Worm (Caenorhabditis elegans) whole organism, midembryonic: Measurements from ENCODE around the gene R02D5.6.

ENCODE experiments used
- cog-1 ChIP-seq: sonication (generic microtip); optimal IDR thresholded peaks from 2 replicates; lab custom pipeline; 2016; ENCODE audit warnings: missing genetic modification characterization, missing compliant biosample characterization
- klf-2 ChIP-seq: fragments of 200-800 bp; sonication (Bioruptor generic); conservative IDR thresholded peaks from 2 replicates; pipeline ENCODE4 v1.3.6; 2022; ENCODE audit warnings: missing genetic modification reagents, missing genetic modification characterization, missing compliant biosample characterization
- med-1 ChIP-seq: sonication (generic microtip); optimal IDR thresholded peaks from 2 replicates; lab custom pipeline; 2017; ENCODE audit warnings: missing genetic modification characterization, mild to moderate bottlenecking, missing compliant biosample characterization, antibody characterized with exemption, missing genetic modification reagents; ENCODE audit not compliant: insufficient read depth

- TF ChIP-seq klf-2 (no peak), med-1 (no peak), cog-1 (tag; lab: Kevin White, UChicago) (no peak)
Observed at ce11 chrV:14546569-14546968, 28.7 kb upstream of the R02D5.6 start, which contains the start of gene C53A5.13.
